Worm (Caenorhabditis elegans) whole organism, midembryonic: ENCODE results near the gene Y80D4G.2.

ENCODE experiments used
- klf-2 ChIP-seq: fragments of 200-800 bp; sonication (Bioruptor generic); conservative IDR thresholded peaks from 2 replicates; pipeline ENCODE4 v1.3.6; 2022; ENCODE audit warnings: missing genetic modification reagents, missing genetic modification characterization, missing compliant biosample characterization
- tab-1 ChIP-seq: fragments of 200-800 bp; sonication (Bioruptor generic); IDR thresholded peaks from 2 replicates; pipeline ENCODE4 v1.3.6; 2022; ENCODE audit warnings: missing genetic modification characterization, missing compliant biosample characterization
- ztf-23 ChIP-seq: fragments of 200-800 bp; sonication (Bioruptor generic); IDR thresholded peaks from 2 replicates; pipeline ENCODE4 v1.3.6; 2022; ENCODE audit warnings: missing genetic modification reagents, missing genetic modification characterization, missing compliant biosample characterization
- ztf-29 ChIP-seq: fragments of 200-800 bp; sonication (Bioruptor generic); IDR thresholded peaks from 2 replicates; pipeline ENCODE4 v1.3.6; 2022; ENCODE audit warnings: missing genetic modification reagents, missing genetic modification characterization, missing compliant biosample characterization

DNA sequence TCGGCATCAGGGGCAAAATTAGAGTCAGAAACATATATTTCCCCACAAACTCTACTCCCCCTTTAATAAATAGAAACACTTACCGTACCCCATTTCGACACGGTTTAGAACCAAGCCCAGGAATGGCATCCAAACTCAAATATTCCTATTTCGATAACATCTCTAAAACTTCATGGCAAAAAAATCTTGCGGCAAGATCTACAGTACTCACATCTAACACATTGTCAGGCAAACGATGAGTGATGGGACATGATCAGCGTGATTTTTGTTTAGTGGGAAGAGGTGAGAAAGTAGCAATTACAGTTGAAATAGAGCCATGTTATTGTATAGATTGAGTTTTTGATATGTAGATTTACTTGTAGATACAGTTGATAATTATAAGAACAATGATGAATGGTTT is 43.4 kb downstream of the Y80D4G.2 start:
- TF ChIP-seq ztf-29 (GFP tag; lab: Robert Waterston, UW): no peak
- TF ChIP-seq ztf-23 (GFP tag; lab: Robert Waterston, UW): no peak
- TF ChIP-seq klf-2 (GFP tag; lab: Robert Waterston, UW): no peak
- no peak for TF ChIP-seq tab-1 (GFP tag; lab: Robert Waterston, UW)
